Fruit fly (Drosophila melanogaster): Measurements from ENCODE around the gene CG10947.

DNA sequence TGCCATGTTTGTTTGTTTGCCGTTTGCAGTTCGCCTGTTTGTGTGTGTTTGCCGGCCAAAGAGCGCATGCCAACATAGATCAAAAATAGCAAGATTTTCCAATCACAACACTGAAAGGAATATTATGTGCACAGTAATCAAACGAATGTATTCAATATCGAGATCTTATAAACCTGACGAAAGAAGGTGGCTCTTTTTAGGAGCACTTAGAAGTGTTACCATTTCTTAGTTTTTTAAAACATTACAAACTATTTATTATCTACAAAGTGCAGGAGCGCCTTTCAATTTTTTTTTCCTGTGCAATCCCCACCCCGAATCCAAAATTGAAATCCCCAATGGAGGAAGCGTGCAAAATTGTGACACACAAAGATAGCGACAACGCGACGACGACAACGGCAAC lies 74.0 kb downstream of the CG10947 start:
- no peak for TF ChIP-seq lola (GFP tag; optimal IDR thresholded peaks at IDR 0.05)
- TF ChIP-seq psq (GFP tag; optimal IDR thresholded peaks at IDR 0.05), result no peak
- no peak for TF ChIP-seq HLH106 (tag; optimal IDR thresholded peaks at IDR 0.05)
- no peak for TF ChIP-seq Hr83 (GFP tag; optimal IDR thresholded peaks at IDR 0.05; ENCODE audit: poor library complexity, severe bottlenecking)
